Comparison of ENCODE assay signal across 3 fruit fly cellular contexts in the genomic region with DNA sequence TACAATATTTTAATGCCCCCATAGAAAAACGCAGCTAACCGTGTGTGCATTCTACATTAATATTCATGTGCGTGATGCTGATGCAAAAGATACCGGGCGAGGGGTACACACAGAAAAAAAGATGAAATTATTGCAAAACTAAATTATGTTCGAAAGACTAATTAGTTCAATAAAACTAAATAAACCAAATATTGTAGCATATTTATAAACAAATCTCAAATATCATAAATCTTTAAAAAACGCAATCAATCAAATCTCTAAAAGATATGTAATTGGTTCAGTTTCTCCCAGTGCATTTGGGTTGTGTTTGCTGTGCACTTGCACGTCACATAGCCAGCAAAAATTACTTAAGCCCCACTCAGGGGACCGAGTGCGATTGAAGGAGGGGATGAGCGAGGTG.
TF ChIP-seq lines count a peak whose summit lies in the region.

No protein-coding gene starts in this region.

- no peak for TF ChIP-seq CTCF in whole organism, embryonic (GFP tag; optimal IDR thresholded peaks at IDR 0.05; lab: Kevin White, UChicago)

TF ChIP-seq in whole organism, embryonic, 481 proteins besides CTCF, POLR2A, EP300 and RAD21:
- TF ChIP-seq Hr51 (GFP tag; optimal IDR thresholded peaks at IDR 0.05; lab: Kevin White, UChicago) (peak in 1 of 2 experiments; percentile 7), vvl (GFP tag; IDR thresholded peaks at IDR 0.05; lab: Robert Waterston, UW) (peak; percentile 28; the same call in 1 of the 2 replicates), pnt (GFP tag; optimal IDR thresholded peaks at IDR 0.05; lab: Kevin White, UChicago) (no peak), onecut (GFP tag; IDR thresholded peaks at IDR 0.05; lab: Robert Waterston, UW) (no peak), dmrt99B (tag; optimal IDR thresholded peaks at IDR 0.05; lab: Kevin White, UChicago) (peak; percentile 21), Drgx (GFP tag; IDR thresholded peaks at IDR 0.05; lab: Robert Waterston, UW) (peak; percentile 46; the same call in 1 of the 2 replicates), D19A (tag; optimal IDR thresholded peaks at IDR 0.05; lab: Kevin White, UChicago) (no peak), BEAF-32 (GFP tag; optimal IDR thresholded peaks at IDR 0.05; lab: Kevin White, UChicago) (no peak)

TF ChIP-seq in whole organism, prepupa, 60 proteins besides CTCF, POLR2A, EP300 and RAD21 (continues in another document):
- TF ChIP-seq Ets21C (GFP tag; optimal IDR thresholded peaks at IDR 0.05; lab: Kevin White, UChicago), result no peak
- TF ChIP-seq CG10669 (GFP tag; optimal IDR thresholded peaks at IDR 0.05; lab: Kevin White, UChicago), result no peak
- no peak for TF ChIP-seq cyc (GFP tag; optimal IDR thresholded peaks at IDR 0.05; lab: Kevin White, UChicago)
- no peak for TF ChIP-seq esn (GFP tag; optimal IDR thresholded peaks at IDR 0.05; lab: Kevin White, UChicago)
- no peak for TF ChIP-seq Gug (GFP tag; IDR thresholded peaks at IDR 0.05; lab: Robert Waterston, UW)
- peak; percentile 72 for TF ChIP-seq CG32006 (GFP tag; optimal IDR thresholded peaks at IDR 0.05; lab: Kevin White, UChicago)
- peak; percentile 18 for TF ChIP-seq CG3919 (GFP tag; optimal IDR thresholded peaks at IDR 0.05; lab: Kevin White, UChicago)
- no peak for TF ChIP-seq CG11902 (GFP tag; optimal IDR thresholded peaks at IDR 0.05; lab: Kevin White, UChicago)
- no peak for TF ChIP-seq CG8319 (GFP tag; optimal IDR thresholded peaks at IDR 0.05; lab: Kevin White, UChicago)
- no peak for TF ChIP-seq CG9139 (GFP tag; optimal IDR thresholded peaks at IDR 0.05; lab: Kevin White, UChicago)
- no peak for TF ChIP-seq Eip93F (GFP tag; optimal IDR thresholded peaks at IDR 0.05; lab: Kevin White, UChicago)
- TF ChIP-seq CG15336 (GFP tag; IDR thresholded peaks at IDR 0.05; lab: Robert Waterston, UW), result peak; percentile 55; the same call in 1 of the 2 replicates
- no peak for TF ChIP-seq CG6792 (GFP tag; optimal IDR thresholded peaks at IDR 0.05; lab: Kevin White, UChicago)
- TF ChIP-seq Smox (GFP tag; optimal IDR thresholded peaks at IDR 0.05; lab: Kevin White, UChicago), result no peak
- TF ChIP-seq CG3032 (tag; optimal IDR thresholded peaks at IDR 0.05; lab: Kevin White, UChicago), result peak; percentile 42
- TF ChIP-seq CG6808 (GFP tag; optimal IDR thresholded peaks at IDR 0.05; lab: Kevin White, UChicago), result no peak
- TF ChIP-seq CG7368 (GFP tag; optimal IDR thresholded peaks at IDR 0.05; lab: Kevin White, UChicago), result no peak
- TF ChIP-seq svp (GFP tag; lab: Kevin White, UChicago), result peak; percentile 51
- TF ChIP-seq fkh (GFP tag; optimal IDR thresholded peaks at IDR 0.05; lab: Kevin White, UChicago), result no peak
- no peak for TF ChIP-seq CG11294 (GFP tag; IDR thresholded peaks at IDR 0.05; lab: Robert Waterston, UW)
- TF ChIP-seq fd85E (GFP tag; optimal IDR thresholded peaks at IDR 0.05; lab: Kevin White, UChicago), result no peak
- peak; percentile 35 for TF ChIP-seq acj6 (GFP tag; optimal IDR thresholded peaks at IDR 0.05; lab: Kevin White, UChicago)
- peak; percentile 8 for TF ChIP-seq Sox14 (GFP tag; optimal IDR thresholded peaks at IDR 0.05; lab: Kevin White, UChicago)
- no peak for TF ChIP-seq Lpt (GFP tag; optimal IDR thresholded peaks at IDR 0.05; lab: Kevin White, UChicago)
- no peak for TF ChIP-seq vri (GFP tag; optimal IDR thresholded peaks at IDR 0.05; lab: Kevin White, UChicago)
- no peak for TF ChIP-seq dac (GFP tag; optimal IDR thresholded peaks at IDR 0.05; lab: Kevin White, UChicago)
- no peak for TF ChIP-seq Met (GFP tag; optimal IDR thresholded peaks at IDR 0.05; lab: Kevin White, UChicago)
- TF ChIP-seq CG6854 (GFP tag; optimal IDR thresholded peaks at IDR 0.05; lab: Kevin White, UChicago), result no peak
- TF ChIP-seq Hr39 (GFP tag; optimal IDR thresholded peaks at IDR 0.05; lab: Kevin White, UChicago), result no peak
- TF ChIP-seq CG6163 (GFP tag; IDR thresholded peaks at IDR 0.05; lab: Robert Waterston, UW), result 0 out of 3 replicates have a peak, but pooled peaks have one; percentile 5
- TF ChIP-seq CG34406 (GFP tag; optimal IDR thresholded peaks at IDR 0.05; lab: Kevin White, UChicago), result no peak
- peak; percentile 17 for TF ChIP-seq spab (GFP tag; optimal IDR thresholded peaks at IDR 0.05; lab: Kevin White, UChicago)
- TF ChIP-seq salr (GFP tag; optimal IDR thresholded peaks at IDR 0.05; lab: Kevin White, UChicago), result peak in 1 of 2 experiments; percentile 60
- no peak for TF ChIP-seq CG11762 (GFP tag; optimal IDR thresholded peaks at IDR 0.05; lab: Kevin White, UChicago; ENCODE audit: insufficient read depth)
- no peak for TF ChIP-seq Hr38 (GFP tag; optimal IDR thresholded peaks at IDR 0.05; lab: Kevin White, UChicago)
- TF ChIP-seq CG16779 (tag; optimal IDR thresholded peaks at IDR 0.05; lab: Kevin White, UChicago), result no peak
- TF ChIP-seq fd59A (GFP tag; optimal IDR thresholded peaks at IDR 0.05; lab: Kevin White, UChicago), result peak; percentile 8
- no peak for TF ChIP-seq Sox15 (GFP tag; optimal IDR thresholded peaks at IDR 0.05; lab: Kevin White, UChicago)
- peak; percentile 27 for TF ChIP-seq Ets96B (tag; optimal IDR thresholded peaks at IDR 0.05; lab: Kevin White, UChicago)
- TF ChIP-seq Sox102F (GFP tag; optimal IDR thresholded peaks at IDR 0.05; lab: Kevin White, UChicago), result no peak

TF ChIP-seq in whole organism, pupa, 21 proteins besides CTCF, POLR2A, EP300 and RAD21:
- no peak for TF ChIP-seq gl (tag; optimal IDR thresholded peaks at IDR 0.05; lab: Kevin White, UChicago)
- 0 out of 2 replicates have a peak, but pooled peaks have one; percentile 10 for TF ChIP-seq CG32121 (GFP tag; IDR thresholded peaks at IDR 0.05; lab: Robert Waterston, UW)
- peak; percentile 33; the same call in 1 of the 2 replicates for TF ChIP-seq Ets98B (GFP tag; IDR thresholded peaks at IDR 0.05; lab: Robert Waterston, UW)
- TF ChIP-seq Pif1A (GFP tag; optimal IDR thresholded peaks at IDR 0.05; lab: Kevin White, UChicago), result peak; percentile 27
- TF ChIP-seq CG9948 (tag; optimal IDR thresholded peaks at IDR 0.05; lab: Kevin White, UChicago), result peak; percentile 41
- TF ChIP-seq CG8301 (tag; optimal IDR thresholded peaks at IDR 0.05; lab: Kevin White, UChicago), result peak; percentile 55
- no peak for TF ChIP-seq fd96Ca (GFP tag; IDR thresholded peaks at IDR 0.05; lab: Robert Waterston, UW)
- peak; percentile 23 for TF ChIP-seq CG8159 (tag; optimal IDR thresholded peaks at IDR 0.05; lab: Kevin White, UChicago)
- no peak for TF ChIP-seq CG10348 (GFP tag; IDR thresholded peaks at IDR 0.05; lab: Robert Waterston, UW)
- TF ChIP-seq Pif1B (GFP tag; optimal IDR thresholded peaks at IDR 0.05; lab: Kevin White, UChicago), result no peak
- TF ChIP-seq CG14655 (GFP tag; optimal IDR thresholded peaks at IDR 0.05; lab: Kevin White, UChicago), result peak; percentile 54
- no peak for TF ChIP-seq D1 (tag; optimal IDR thresholded peaks at IDR 0.05; lab: Kevin White, UChicago)
- peak; percentile 23 for TF ChIP-seq CG34367 (tag; optimal IDR thresholded peaks at IDR 0.05; lab: Kevin White, UChicago)
- TF ChIP-seq rn (GFP tag; IDR thresholded peaks at IDR 0.05; lab: Robert Waterston, UW), result no peak
- TF ChIP-seq EcR (GFP tag; optimal IDR thresholded peaks at IDR 0.05; lab: Kevin White, UChicago), result no peak
- no peak for TF ChIP-seq CG12605 (GFP tag; IDR thresholded peaks at IDR 0.05; lab: Robert Waterston, UW)
- no peak for TF ChIP-seq CG13204 (GFP tag; optimal IDR thresholded peaks at IDR 0.05; lab: Kevin White, UChicago)
- TF ChIP-seq Snoo (tag; optimal IDR thresholded peaks at IDR 0.05; lab: Kevin White, UChicago), result no peak
- peak; percentile 33 for TF ChIP-seq CG15710 (tag; optimal IDR thresholded peaks at IDR 0.05; lab: Kevin White, UChicago)
- peak; percentile 21 for TF ChIP-seq CG17806 (tag; optimal IDR thresholded peaks at IDR 0.05; lab: Kevin White, UChicago)
- peak; percentile 53; the same call in 2 of the 3 replicates for TF ChIP-seq CG4496 (GFP tag; IDR thresholded peaks at IDR 0.05; lab: Robert Waterston, UW)
